Worm (Caenorhabditis elegans) whole organism, late embryonic: ENCODE measurements around the gene srj-29.

Experiments used
- C08G9.2 ChIP-seq: sonication (generic microtip); optimal IDR thresholded peaks from 2 replicates; lab custom pipeline; 2016; ENCODE audit warnings: mild to moderate bottlenecking, missing genetic modification characterization, moderate library complexity, missing compliant biosample characterization
- C38D4.7 ChIP-seq: fragments of 200-800 bp; sonication (Bioruptor generic); optimal IDR thresholded peaks from 2 replicates; lab custom pipeline; 2018; ENCODE audit warnings: mild to moderate bottlenecking, missing genetic modification characterization, moderate library complexity, missing compliant biosample characterization
- F13H6.1 ChIP-seq: sonication (generic microtip); optimal IDR thresholded peaks from 2 replicates; lab custom pipeline; 2016; ENCODE audit warnings: missing genetic modification characterization, missing compliant biosample characterization
- K02D7.2 ChIP-seq: sonication (generic microtip); optimal IDR thresholded peaks from 2 replicates; lab custom pipeline; 2017; ENCODE audit warnings: mild to moderate bottlenecking, missing genetic modification characterization, missing compliant biosample characterization
- T23F11.4 ChIP-seq: fragments of 200-800 bp; sonication (Bioruptor generic); optimal IDR thresholded peaks from 2 replicates; lab custom pipeline; 2018; ENCODE audit warnings: mild to moderate bottlenecking, missing genetic modification characterization, missing compliant biosample characterization
- ahr-1 ChIP-seq: sonication (generic microtip); optimal IDR thresholded peaks from 2 replicates; lab custom pipeline; 2016; ENCODE audit warnings: missing genetic modification characterization, missing compliant biosample characterization
- ama-1 ChIP-seq: fragments of 150-350 bp; optimal IDR thresholded peaks from 2 replicates; lab custom pipeline; 2014
- ceh-14 ChIP-seq: sonication (generic microtip); optimal IDR thresholded peaks from 2 replicates; lab custom pipeline; 2016; ENCODE audit warnings: missing genotype, missing genetic modification characterization, missing compliant biosample characterization
- ceh-19 ChIP-seq: fragments of 200-800 bp; sonication (Bioruptor generic); optimal IDR thresholded peaks from 2 replicates; lab custom pipeline; 2018; ENCODE audit warnings: mild to moderate bottlenecking, missing genetic modification characterization, missing compliant biosample characterization
- ceh-34 ChIP-seq: sonication (generic microtip); optimal IDR thresholded peaks from 2 replicates; lab custom pipeline; 2016; ENCODE audit warnings: mild to moderate bottlenecking, missing genetic modification characterization, missing compliant biosample characterization
- ceh-48 ChIP-seq: sonication (generic microtip); optimal IDR thresholded peaks from 2 replicates; lab custom pipeline; 2016; ENCODE audit warnings: missing genetic modification characterization, inconsistent platforms, missing compliant biosample characterization
- ceh-9 ChIP-seq: sonication (generic microtip); optimal IDR thresholded peaks from 2 replicates; lab custom pipeline; 2016; ENCODE audit warnings: mild to moderate bottlenecking, missing genetic modification characterization, inconsistent platforms, missing compliant biosample characterization
- che-1 ChIP-seq: sonication (generic microtip); optimal IDR thresholded peaks from 2 replicates; lab custom pipeline; 2016; ENCODE audit warnings: mild to moderate bottlenecking, missing genetic modification characterization, missing compliant biosample characterization
- dmd-4 ChIP-seq: sonication (generic microtip); optimal IDR thresholded peaks from 2 replicates; lab custom pipeline; 2016; ENCODE audit warnings: borderline replicate concordance, missing genetic modification characterization, missing compliant biosample characterization
- eyg-1 ChIP-seq: sonication (generic microtip); optimal IDR thresholded peaks from 2 replicates; lab custom pipeline; 2016; ENCODE audit warnings: missing genotype, missing genetic modification characterization, missing compliant biosample characterization
- fax-1 ChIP-seq: sonication (generic microtip); optimal IDR thresholded peaks from 2 replicates; lab custom pipeline; 2016; ENCODE audit warnings: missing genotype, missing genetic modification characterization, missing compliant biosample characterization
- gmeb-2 ChIP-seq: sonication (generic microtip); optimal IDR thresholded peaks from 2 replicates; lab custom pipeline; 2016; ENCODE audit warnings: missing genetic modification characterization, inconsistent platforms, missing compliant biosample characterization
- hlh-13 ChIP-seq: fragments of 200-800 bp; sonication (Bioruptor generic); optimal IDR thresholded peaks from 2 replicates; lab custom pipeline; 2018; ENCODE audit warnings: mild to moderate bottlenecking, missing genetic modification characterization, missing compliant biosample characterization
- hlh-15 ChIP-seq: sonication (generic microtip); optimal IDR thresholded peaks from 2 replicates; lab custom pipeline; 2016; ENCODE audit warnings: missing genetic modification characterization, missing compliant biosample characterization
- hlh-6 ChIP-seq: sonication (generic microtip); optimal IDR thresholded peaks from 2 replicates; lab custom pipeline; 2016; ENCODE audit warnings: missing genotype, missing genetic modification characterization, missing compliant biosample characterization
- madf-2 ChIP-seq: sonication (generic microtip); optimal IDR thresholded peaks from 2 replicates; lab custom pipeline; 2017; ENCODE audit warnings: missing genetic modification characterization, missing compliant biosample characterization
- mec-3 ChIP-seq: sonication (generic microtip); optimal IDR thresholded peaks from 2 replicates; lab custom pipeline; 2016; ENCODE audit warnings: borderline replicate concordance, missing genetic modification characterization, missing compliant biosample characterization
- nhr-232 ChIP-seq: sonication (generic microtip); optimal IDR thresholded peaks from 2 replicates; lab custom pipeline; 2016; ENCODE audit warnings: missing genetic modification characterization, missing compliant biosample characterization
- pat-9 ChIP-seq: fragments of 200-800 bp; sonication (Bioruptor generic); optimal IDR thresholded peaks from 2 replicates; lab custom pipeline; 2018; ENCODE audit warnings: mild to moderate bottlenecking, missing genetic modification characterization, moderate library complexity, missing compliant biosample characterization
- pha-2 ChIP-seq: sonication (generic microtip); optimal IDR thresholded peaks from 2 replicates; lab custom pipeline; 2017; ENCODE audit warnings: mild to moderate bottlenecking, missing genetic modification characterization, missing compliant biosample characterization
- pros-1 ChIP-seq: fragments of 150-350 bp; optimal IDR thresholded peaks from 2 replicates; lab custom pipeline; 2014; ENCODE audit warnings: missing biosample characterization, missing genetic modification reagents, missing genetic modification characterization
- rnt-1 ChIP-seq: sonication (generic microtip); optimal IDR thresholded peaks from 2 replicates; lab custom pipeline; 2016; ENCODE audit warnings: missing genetic modification characterization, missing compliant biosample characterization
- sdc-2 ChIP-seq: sonication (generic microtip); optimal IDR thresholded peaks from 2 replicates; lab custom pipeline; 2016; ENCODE audit warnings: missing genotype, missing genetic modification characterization, missing compliant biosample characterization
- sox-2 ChIP-seq: fragments of 200-800 bp; sonication (Bioruptor generic); IDR thresholded peaks from 2 replicates; pipeline ENCODE4 v1.3.6; 2022; ENCODE audit warnings: missing genetic modification reagents, missing genetic modification characterization, missing compliant biosample characterization
- syd-9 ChIP-seq: sonication (generic microtip); optimal IDR thresholded peaks from 2 replicates; lab custom pipeline; 2016; ENCODE audit warnings: mild to moderate bottlenecking, missing genetic modification characterization, moderate library complexity, missing compliant biosample characterization
- tbx-2 ChIP-seq: sonication (generic microtip); optimal IDR thresholded peaks from 2 replicates; lab custom pipeline; 2016; ENCODE audit warnings: missing genetic modification characterization, missing compliant biosample characterization
- tbx-7 ChIP-seq: sonication (generic microtip); optimal IDR thresholded peaks from 2 replicates; lab custom pipeline; 2016; ENCODE audit warnings: missing genotype, missing genetic modification characterization, missing compliant biosample characterization
- unc-55 ChIP-seq: sonication (generic microtip); optimal IDR thresholded peaks from 2 replicates; lab custom pipeline; 2017; ENCODE audit warnings: missing biosample characterization, missing genetic modification reagents, missing genetic modification characterization
- zip-5 ChIP-seq: sonication (generic microtip); optimal IDR thresholded peaks from 2 replicates; lab custom pipeline; 2016; ENCODE audit warnings: missing genetic modification characterization, missing compliant biosample characterization

The srj-29 gene

ce11 chrV:16114237-16114636 lies 38.8 kb downstream of the srj-29 start, which contains the start of gene srxa-16:
Gene srxa-16, minus strand, starts transcription at chrV:16114337.
- TF ChIP-seq ahr-1 (no peak), ceh-9 (tag; lab: Kevin White, UChicago) (no peak), tbx-7 (tag; lab: Kevin White, UChicago) (no peak), gmeb-2 (tag; lab: Kevin White, UChicago) (no peak), che-1 (no peak), eyg-1 (tag; lab: Kevin White, UChicago) (no peak)

DNA sequence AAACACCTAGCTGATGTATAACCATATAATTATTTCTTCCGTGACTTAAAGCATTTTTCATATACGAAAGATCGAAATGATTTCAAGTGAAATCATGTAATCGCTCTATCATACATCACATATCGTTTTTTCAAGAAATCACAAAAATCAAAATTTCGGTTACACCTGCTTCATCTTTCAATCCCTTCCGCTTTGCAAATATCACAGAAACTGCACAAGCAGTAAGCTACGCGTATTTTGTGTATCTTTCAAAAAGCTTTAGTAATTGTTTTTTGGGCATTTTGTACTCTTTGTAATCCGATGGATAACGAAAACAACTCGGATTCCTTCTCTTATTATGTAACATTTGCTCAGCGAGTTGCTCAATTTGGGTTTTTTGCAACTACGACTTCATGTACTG lies 39.9 kb downstream of the srj-29 start, which contains the start of gene str-25:
str-25 (plus strand) TSS at position 301 of the 400 bp plus-strand sequence.
- no peak for TF ChIP-seq ahr-1
- no peak for TF ChIP-seq rnt-1 (tag; lab: Kevin White, UChicago)
- TF ChIP-seq ceh-48 = no peak
- no peak for TF ChIP-seq ceh-19 (GFP tag; lab: Kevin White, UChicago)
- no peak for TF ChIP-seq tbx-7 (tag; lab: Kevin White, UChicago)
- no peak for TF ChIP-seq hlh-13
- no peak for TF ChIP-seq C38D4.7 (GFP tag; lab: Kevin White, UChicago)
- TF ChIP-seq mec-3 = no peak

ce11 chrV:16118601-16119000 lies 43.1 kb downstream of the srj-29 start, which contains the start of gene str-103:
Gene str-103, minus strand, starts transcription at chrV:16118701.
- no peak for TF ChIP-seq dmd-4
- no peak for TF ChIP-seq eyg-1 (tag; lab: Kevin White, UChicago)
- no peak for TF ChIP-seq pha-2 (tag; lab: Kevin White, UChicago)
- TF ChIP-seq fax-1 (tag; lab: Kevin White, UChicago) = no peak
- TF ChIP-seq hlh-6 (tag; lab: Kevin White, UChicago) = no peak
- no peak for TF ChIP-seq syd-9 (tag; lab: Kevin White, UChicago)
- TF ChIP-seq ceh-14 (tag; lab: Kevin White, UChicago) = no peak
- no peak for TF ChIP-seq ama-1 (lab: Kevin White, UChicago)
- no peak for TF ChIP-seq K02D7.2 (tag; lab: Kevin White, UChicago)
- no peak for TF ChIP-seq tbx-2 (tag; lab: Kevin White, UChicago)
- TF ChIP-seq pros-1 (tag; lab: Kevin White, UChicago) = no peak
- no peak for TF ChIP-seq C08G9.2
- TF ChIP-seq ceh-34 = no peak
- TF ChIP-seq rnt-1 (tag; lab: Kevin White, UChicago) = no peak

DNA sequence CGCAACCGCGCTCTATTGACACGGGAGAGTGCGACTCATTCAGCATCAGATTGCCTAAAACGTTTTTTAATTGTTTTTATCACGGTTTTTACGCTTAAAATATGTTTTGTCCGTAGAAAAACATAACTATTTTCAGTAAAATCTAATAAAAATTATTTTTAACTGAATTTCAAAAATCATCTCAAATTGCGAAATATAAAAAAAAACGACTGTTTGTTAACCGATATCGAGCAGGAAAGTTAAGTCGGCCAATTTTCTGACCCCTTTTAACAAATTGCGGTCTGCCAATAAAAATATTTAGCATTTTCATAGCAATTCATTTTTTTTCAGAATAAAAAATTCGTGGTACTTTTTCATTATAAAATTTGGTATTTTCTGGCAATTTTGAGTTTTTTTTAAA lies 45.0 kb downstream of the srj-29 start:
- TF ChIP-seq nhr-232 (tag; lab: Kevin White, UChicago) (no peak), T23F11.4 (GFP tag; lab: Kevin White, UChicago) (no peak), madf-2 (no peak)

- no peak for TF ChIP-seq ceh-9 (tag; lab: Kevin White, UChicago)
- TF ChIP-seq F13H6.1 (tag; lab: Kevin White, UChicago) = no peak
- TF ChIP-seq pat-9 (tag; lab: Kevin White, UChicago) = no peak
- TF ChIP-seq fax-1 (tag; lab: Kevin White, UChicago) = no peak
- no peak for TF ChIP-seq zip-5 (tag; lab: Kevin White, UChicago)
- TF ChIP-seq hlh-15 (tag; lab: Kevin White, UChicago) = no peak
- TF ChIP-seq mec-3 = no peak
- no peak for TF ChIP-seq sdc-2 (tag; lab: Kevin White, UChicago)
- TF ChIP-seq C38D4.7 (GFP tag; lab: Kevin White, UChicago) = no peak
- TF ChIP-seq hlh-6 (tag; lab: Kevin White, UChicago) = no peak
- TF ChIP-seq K02D7.2 (tag; lab: Kevin White, UChicago) = no peak
- TF ChIP-seq ceh-14 (tag; lab: Kevin White, UChicago) = no peak
- TF ChIP-seq ceh-48 = no peak
- no peak for TF ChIP-seq unc-55 (GFP tag; lab: Kevin White, UChicago)
- TF ChIP-seq sox-2 = no peak
Measured at ce11 chrV:16120922-16121321, 45.5 kb downstream of the srj-29 start, which contains the start of gene skr-3. Gene skr-3, plus strand, starts transcription at chrV:16121084.
